Worm (Caenorhabditis elegans): ENCODE results near the gene apl-1.

apl-1 gene

ce11 chrX:5111894-5112293, 4.8 kb downstream of the apl-1 start:
- TF ChIP-seq hlh-8 (tag; optimal IDR thresholded peaks at IDR 0.05) = no peak
- TF ChIP-seq pat-9 (tag; optimal IDR thresholded peaks at IDR 0.05) = no peak
- no peak for TF ChIP-seq sox-4 (tag; optimal IDR thresholded peaks at IDR 0.05)
- TF ChIP-seq ttx-3 (tag; optimal IDR thresholded peaks at IDR 0.05) = no peak
- no peak for TF ChIP-seq hlh-6 (tag; optimal IDR thresholded peaks at IDR 0.05)
- TF ChIP-seq elt-2 (tag; optimal IDR thresholded peaks at IDR 0.05) = no peak
- TF ChIP-seq pros-1 (tag; optimal IDR thresholded peaks at IDR 0.05) = no peak
- no peak for TF ChIP-seq nhr-232 (tag; optimal IDR thresholded peaks at IDR 0.05)
- TF ChIP-seq zip-5 (tag; optimal IDR thresholded peaks at IDR 0.05) = no peak

- TF ChIP-seq pha-2 (tag; optimal IDR thresholded peaks at IDR 0.05) (no peak), che-1 (tag; optimal IDR thresholded peaks at IDR 0.05) (no peak), dve-1 (tag; optimal IDR thresholded peaks at IDR 0.05) (no peak), pag-3 (tag; optimal IDR thresholded peaks at IDR 0.05; ENCODE audit: borderline replicate concordance) (no peak), Y22D7AL.16 (tag; optimal IDR thresholded peaks at IDR 0.05) (no peak), fkh-10 (GFP tag; optimal IDR thresholded peaks at IDR 0.05) (no peak), odd-2 (tag; optimal IDR thresholded peaks at IDR 0.05) (no peak), eyg-1 (tag; optimal IDR thresholded peaks at IDR 0.05) (no peak), K02D7.2 (tag; optimal IDR thresholded peaks at IDR 0.05) (no peak), unc-42 (tag; optimal IDR thresholded peaks at IDR 0.05) (no peak), unc-55 (GFP tag; optimal IDR thresholded peaks at IDR 0.05) (no peak)
Measured at ce11 chrX:5109130-5109529, 7.5 kb downstream of the apl-1 start, which contains the start of gene C42D8.1. Gene C42D8.1 (plus strand): TSS chrX:5109506.

DNA sequence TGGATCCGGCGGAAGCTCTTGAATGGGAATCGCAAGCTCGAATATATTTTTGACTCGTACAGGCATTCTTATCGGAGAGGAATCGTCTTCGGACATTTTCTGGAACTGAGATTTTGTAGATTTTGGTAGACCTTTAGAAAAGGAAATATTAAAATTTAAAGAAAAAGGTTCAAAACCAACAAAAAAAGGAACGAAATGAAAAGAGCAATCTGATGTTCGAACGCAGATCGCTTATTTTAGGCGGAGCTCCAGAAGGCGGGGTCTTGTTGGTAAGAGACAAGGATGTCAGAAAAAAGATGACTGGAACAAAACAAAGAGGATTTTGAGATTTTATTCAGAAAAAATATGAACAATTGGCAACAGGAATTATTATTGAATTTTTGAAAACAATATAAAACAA, 9.7 kb downstream of the apl-1 start, which contains the start of gene C42D8.9:
Gene C42D8.9, minus strand, starts transcription at position 101 of the 400 bp plus-strand sequence.
- TF ChIP-seq fkh-10 (GFP tag; optimal IDR thresholded peaks at IDR 0.05) (no peak), ahr-1 (tag; optimal IDR thresholded peaks at IDR 0.05) (no peak), nfya-1 (tag; optimal IDR thresholded peaks at IDR 0.05) (no peak), pha-4 (tag; optimal IDR thresholded peaks at IDR 0.05) (no peak), tbx-2 (tag; optimal IDR thresholded peaks at IDR 0.05) (no peak), fax-1 (tag; optimal IDR thresholded peaks at IDR 0.05) (no peak)

DNA sequence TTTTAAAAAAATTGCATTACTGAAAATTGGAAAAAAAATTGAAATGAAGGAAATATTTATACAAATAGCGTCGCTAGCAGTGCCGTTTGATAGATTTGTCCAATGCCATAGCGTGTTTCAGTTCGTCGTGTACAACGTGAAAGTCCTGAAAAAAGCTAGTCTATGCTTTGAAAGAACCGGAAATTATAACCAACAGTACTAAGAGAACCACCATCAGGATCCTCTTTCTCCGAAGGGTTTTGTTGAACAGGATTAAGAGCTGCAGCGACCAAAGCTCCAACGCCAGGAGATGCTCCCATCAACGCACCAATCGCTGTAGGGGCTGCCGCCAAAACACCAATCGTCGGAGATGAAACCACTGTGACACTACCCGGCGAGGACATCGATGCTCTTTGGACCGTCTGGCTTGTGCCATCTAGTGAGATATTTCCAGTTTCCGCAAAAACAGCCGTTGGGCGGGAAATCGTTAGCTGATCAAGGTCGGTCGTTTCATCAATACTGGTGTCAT, 10.4 kb downstream of the apl-1 start:
- TF ChIP-seq unc-55 (GFP tag; optimal IDR thresholded peaks at IDR 0.05) (no peak), ceh-14 (tag; optimal IDR thresholded peaks at IDR 0.05) (no peak), gmeb-2 (tag; optimal IDR thresholded peaks at IDR 0.05) (no peak), pat-9 (tag; optimal IDR thresholded peaks at IDR 0.05) (no peak), ceh-31 (tag; optimal IDR thresholded peaks at IDR 0.05) (no peak), ahr-1 (tag; optimal IDR thresholded peaks at IDR 0.05) (no peak), hlh-6 (tag; optimal IDR thresholded peaks at IDR 0.05) (no peak), ceh-48 (tag; optimal IDR thresholded peaks at IDR 0.05) (no peak), rnt-1 (tag; optimal IDR thresholded peaks at IDR 0.05) (no peak), dve-1 (tag; optimal IDR thresholded peaks at IDR 0.05) (no peak), ceh-30 (tag; optimal IDR thresholded peaks at IDR 0.05) (no peak), sox-4 (tag; optimal IDR thresholded peaks at IDR 0.05) (no peak), ceh-2 (tag; optimal IDR thresholded peaks at IDR 0.05) (no peak), K02D7.2 (tag; optimal IDR thresholded peaks at IDR 0.05) (no peak), unc-42 (tag; optimal IDR thresholded peaks at IDR 0.05) (no peak), fax-1 (tag; optimal IDR thresholded peaks at IDR 0.05) (no peak), unc-86 (tag; optimal IDR thresholded peaks at IDR 0.05) (no peak), hlh-15 (tag; optimal IDR thresholded peaks at IDR 0.05) (no peak)

- TF ChIP-seq nhr-11 (tag; optimal IDR thresholded peaks at IDR 0.05) = no peak
- TF ChIP-seq syd-9 (tag; optimal IDR thresholded peaks at IDR 0.05) = no peak
- TF ChIP-seq pros-1 (tag; optimal IDR thresholded peaks at IDR 0.05) = no peak
- TF ChIP-seq ceh-2 (tag; optimal IDR thresholded peaks at IDR 0.05) = no peak
- no peak for TF ChIP-seq madf-2 (tag; optimal IDR thresholded peaks at IDR 0.05)
- TF ChIP-seq hlh-6 (tag; optimal IDR thresholded peaks at IDR 0.05) = no peak
- no peak for TF ChIP-seq ceh-45 (GFP tag; IDR thresholded peaks at IDR 0.05)
- TF ChIP-seq zip-5 (tag; optimal IDR thresholded peaks at IDR 0.05) = no peak
- TF ChIP-seq ref-2 (tag; optimal IDR thresholded peaks at IDR 0.05) = no peak
- TF ChIP-seq pax-1 (tag; optimal IDR thresholded peaks at IDR 0.05) = no peak
- TF ChIP-seq fkh-10 (GFP tag; optimal IDR thresholded peaks at IDR 0.05) = no peak
- no peak for TF ChIP-seq pha-4 (tag; optimal IDR thresholded peaks at IDR 0.05)
- no peak for TF ChIP-seq dve-1 (tag; optimal IDR thresholded peaks at IDR 0.05)
- no peak for TF ChIP-seq npax-4 (tag; optimal IDR thresholded peaks at IDR 0.05)
- TF ChIP-seq elt-2 (tag; optimal IDR thresholded peaks at IDR 0.05) = no peak
- TF ChIP-seq tbx-7 (tag; optimal IDR thresholded peaks at IDR 0.05) = no peak
- no peak for TF ChIP-seq K09A11.1 (tag; optimal IDR thresholded peaks at IDR 0.05; ENCODE audit: insufficient read depth)
- no peak for TF ChIP-seq sdc-2 (tag; optimal IDR thresholded peaks at IDR 0.05)
- no peak for TF ChIP-seq mec-3 (tag; optimal IDR thresholded peaks at IDR 0.05; ENCODE audit: borderline replicate concordance)
Measured at ce11 chrX:5105703-5106102, 11.0 kb downstream of the apl-1 start.

Measured in whole organism, late embryonic.